Worm (Caenorhabditis elegans) whole organism, L1 larva: Measurements from ENCODE around the gene Y24D9A.6.

Experiments used
- aha-1 ChIP-seq: fragments of 150-350 bp; optimal IDR thresholded peaks from 2 replicates; lab custom pipeline; 2014; ENCODE audit warnings: missing biosample characterization, missing genetic modification characterization
- nhr-28 ChIP-seq: fragments of 150-350 bp; optimal IDR thresholded peaks from 2 replicates; lab custom pipeline; 2014; ENCODE audit warnings: missing biosample characterization, missing genetic modification characterization

DNA sequence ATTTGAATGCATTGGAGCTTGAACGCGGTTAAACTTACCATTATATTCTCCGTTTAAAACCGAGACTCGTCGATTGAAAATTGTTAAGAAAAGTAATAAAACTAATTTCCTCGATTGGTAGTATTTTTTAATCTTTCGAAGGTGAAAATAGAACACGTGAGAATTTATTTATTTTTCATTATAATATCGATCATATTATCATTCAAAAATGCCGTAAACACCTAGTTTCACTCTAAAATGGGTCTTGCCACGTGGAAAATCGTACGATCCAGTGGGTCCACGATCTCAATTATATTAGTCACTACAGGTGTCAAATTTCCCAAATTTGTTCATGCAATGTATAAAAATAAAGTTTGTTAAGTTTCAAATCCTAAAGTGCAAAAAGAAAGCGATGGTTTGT is 43.3 kb downstream of the Y24D9A.6 start, which contains the start of gene W03B1.9:
- TF ChIP-seq nhr-28 (tag; lab: Kevin White, UChicago) (no peak), aha-1 (no peak)
